Worm (Caenorhabditis elegans) whole organism, L4 larva: Measurements from ENCODE around the gene hgrs-1.

Source experiments
- ZK546.5 ChIP-seq, 2 experiments: sonication (generic microtip); optimal IDR thresholded peaks; 2 replicates each; lab custom pipeline; 2017; ENCODE audit warnings: missing biosample characterization in 2 of 2, missing genetic modification characterization in 2 of 2
- ama-1 ChIP-seq: fragments of 150-350 bp; optimal IDR thresholded peaks from 2 replicates; lab custom pipeline; 2014; ENCODE audit warnings: inconsistent platforms, mixed read lengths
- egl-43 ChIP-seq: fragments of 200-800 bp; sonication (Bioruptor generic); IDR thresholded peaks from 2 replicates; pipeline ENCODE4 v1.3.6; 2022; ENCODE audit warnings: missing genetic modification reagents, missing genetic modification characterization, missing compliant biosample characterization
- lin-39 ChIP-seq: fragments of 150-350 bp; optimal IDR thresholded peaks from 2 replicates; lab custom pipeline; 2014; ENCODE audit warnings: missing biosample characterization, missing genetic modification reagents, missing genetic modification characterization
- nhr-10 ChIP-seq: fragments of 150-350 bp; optimal IDR thresholded peaks from 2 replicates; lab custom pipeline; 2014; ENCODE audit warnings: missing biosample characterization, missing genetic modification characterization
- nhr-11 ChIP-seq: fragments of 150-350 bp; optimal IDR thresholded peaks from 2 replicates; lab custom pipeline; 2014; ENCODE audit warnings: missing biosample characterization, missing genetic modification characterization
- skn-1 ChIP-seq: fragments of 150-350 bp; optimal IDR thresholded peaks from 2 replicates; lab custom pipeline; 2014; ENCODE audit warnings: missing biosample characterization, missing genetic modification characterization
- unc-62 ChIP-seq, 3 experiments: fragments of 150-350 bp in 1 of 3; sonication (generic microtip); optimal IDR thresholded peaks in 2 of 3; peaks in 1 of 3; 1 replicate in 1 of 3; 2 replicates in 2 of 3; lab custom pipeline; 2014 to 2017; ENCODE audit warnings: missing biosample characterization in 3 of 3, missing genetic modification characterization in 3 of 3, missing genetic modification reagents in 3 of 3, missing genotype in 1 of 3

- TF ChIP-seq ama-1 (lab: Kevin White, UChicago) = no peak
- TF ChIP-seq ZK546.5 (tag; optimal IDR thresholded peaks at IDR 0.05; lab: Kevin White, UChicago) = no peak
- no peak for TF ChIP-seq nhr-11 (tag; lab: Kevin White, UChicago)
- TF ChIP-seq egl-43 (GFP tag; lab: Robert Waterston, UW) = no peak
- TF ChIP-seq nhr-10 = no peak
- TF ChIP-seq unc-62 (GFP tag; optimal IDR thresholded peaks at IDR 0.05 in 1 of 2; lab: Kevin White, UChicago) = peak in 1 of 2 experiments; percentile 6
- no peak for TF ChIP-seq unc-62 (tag; optimal IDR thresholded peaks at IDR 0.05; lab: Kevin White, UChicago)
- TF ChIP-seq skn-1 (tag; lab: Kevin White, UChicago) = no peak
- TF ChIP-seq lin-39 (tag; lab: Kevin White, UChicago) = no peak
Observed at ce11 chrIV:8189667-8190066, 16.2 kb downstream of the hgrs-1 start.
